Worm (Caenorhabditis elegans): ENCODE results near the gene C50F4.8.

C50F4.8 gene

ce11 chrV:9509597-9509996, 9.1 kb downstream of the C50F4.8 start:
- no peak for TF ChIP-seq T26A8.4 (GFP tag; IDR thresholded peaks at IDR 0.05)
- peak; percentile 97 for TF ChIP-seq aha-1 (tag)
- peak in 1 of 2 experiments; percentile 32 for TF ChIP-seq unc-62 (GFP tag; optimal IDR thresholded peaks at IDR 0.05 in 1 of 2)
- TF ChIP-seq unc-62 (tag; optimal IDR thresholded peaks at IDR 0.05): no peak

ce11 chrV:9507742-9508141, 10.9 kb downstream of the C50F4.8 start, which contains the start of gene acs-14:
acs-14 (plus strand) TSS chrV:9508132.
- TF ChIP-seq dmd-8 (GFP tag; IDR thresholded peaks at IDR 0.05) (no peak), hlh-11 (tag; optimal IDR thresholded peaks at IDR 0.05) (peak; percentile 16), aha-1 (tag) (peak; percentile 74), spr-3 (GFP tag; optimal IDR thresholded peaks at IDR 0.05) (no peak), ceh-44 (GFP tag; IDR thresholded peaks at IDR 0.05) (no peak), dmd-6 (GFP tag; IDR thresholded peaks at IDR 0.05) (peak; percentile 34; the same call in 1 of the 2 replicates), ceh-82 (tag; optimal IDR thresholded peaks at IDR 0.05) (no peak), dpl-1 (GFP tag; optimal IDR thresholded peaks at IDR 0.05) (no peak), dmd-9 (GFP tag; IDR thresholded peaks at IDR 0.05) (no peak), pqm-1 (tag; optimal IDR thresholded peaks at IDR 0.05) (peak; percentile 23), ZK546.5 (tag; optimal IDR thresholded peaks at IDR 0.05) (no peak), ceh-62 (tag; optimal IDR thresholded peaks at IDR 0.05) (no peak), tag-97 (GFP tag; IDR thresholded peaks at IDR 0.05) (no peak), hlh-30 (tag; optimal IDR thresholded peaks at IDR 0.05; ENCODE audit: insufficient read depth) (no peak), daf-16 (GFP tag; optimal IDR thresholded peaks at IDR 0.05) (no peak), daf-16 (tag; optimal IDR thresholded peaks at IDR 0.05) (peak; percentile 56), php-3 (GFP tag; IDR thresholded peaks at IDR 0.05) (no peak), nhr-28 (tag; optimal IDR thresholded peaks at IDR 0.05) (peak; percentile 50), nhr-6 (tag; optimal IDR thresholded peaks at IDR 0.05) (no peak), dve-1 (tag; optimal IDR thresholded peaks at IDR 0.05; ENCODE audit: insufficient read depth) (peak; percentile 26), madf-9 (GFP tag; conservative IDR thresholded peaks at IDR 0.05) (no peak)

- TF ChIP-seq hlh-30 (tag; optimal IDR thresholded peaks at IDR 0.05; ENCODE audit: insufficient read depth) (peak; percentile 48), nhr-41 (GFP tag; IDR thresholded peaks at IDR 0.05) (0 out of 2 replicates have a peak, but pooled peaks have one; percentile 41), mxl-3 (GFP tag; optimal IDR thresholded peaks at IDR 0.05) (peak; percentile 83), sdz-12 (GFP tag; optimal IDR thresholded peaks at IDR 0.05) (no peak), mep-1 (tag; optimal IDR thresholded peaks at IDR 0.05) (peak; percentile 15), dve-1 (tag; optimal IDR thresholded peaks at IDR 0.05; ENCODE audit: insufficient read depth) (peak; percentile 68), daf-16 (GFP tag; optimal IDR thresholded peaks at IDR 0.05) (no peak), daf-16 (tag; optimal IDR thresholded peaks at IDR 0.05) (peak; percentile 25), dmd-6 (GFP tag; IDR thresholded peaks at IDR 0.05) (peak; percentile 94), ceh-20 (GFP tag; IDR thresholded peaks at IDR 0.05) (peak; percentile 90), Y75B8A.6 (GFP tag; IDR thresholded peaks at IDR 0.05) (no peak), php-3 (GFP tag; IDR thresholded peaks at IDR 0.05) (peak; percentile 96), hlh-11 (tag; optimal IDR thresholded peaks at IDR 0.05) (peak; percentile 23), ama-1 (optimal IDR thresholded peaks at IDR 0.05) (no peak), fkh-10 (GFP tag; optimal IDR thresholded peaks at IDR 0.05) (no peak), T26A8.4 (GFP tag; IDR thresholded peaks at IDR 0.05) (no peak), R02D3.7 (tag; optimal IDR thresholded peaks at IDR 0.05) (no peak), mdl-1 (tag; optimal IDR thresholded peaks at IDR 0.05) (peak in 1 of 2 experiments; percentile 37), pqm-1 (tag; optimal IDR thresholded peaks at IDR 0.05) (peak; percentile 71), nhr-28 (tag; optimal IDR thresholded peaks at IDR 0.05) (peak; percentile 79)
These were observed 11.7 kb downstream of the C50F4.8 start for ce11 chrV:9506931-9507330.

ce11 chrV:9504474-9504960, 14.1 kb downstream of the C50F4.8 start, which contains the start of gene haao-1:
haao-1 (plus strand) TSS chrV:9504910.
- TF ChIP-seq cey-2 (tag; optimal IDR thresholded peaks at IDR 0.05; ENCODE audit: borderline replicate concordance, insufficient read depth) (no peak), dmd-9 (GFP tag; IDR thresholded peaks at IDR 0.05) (no peak), hmg-1.1 (GFP tag; IDR thresholded peaks at IDR 0.05) (no peak), mxl-3 (GFP tag; optimal IDR thresholded peaks at IDR 0.05) (peak; percentile 13), Y5F2A.4 (GFP tag; optimal IDR thresholded peaks at IDR 0.05) (no peak), aha-1 (tag) (peak; percentile 87), fos-1 (tag; optimal IDR thresholded peaks at IDR 0.05) (no peak), unc-130 (GFP tag; optimal IDR thresholded peaks at IDR 0.05) (no peak), dmd-6 (GFP tag; IDR thresholded peaks at IDR 0.05) (no peak), hlh-11 (tag; optimal IDR thresholded peaks at IDR 0.05) (peak; percentile 6)

Data from whole organism, L4 larva.